Comparison of ENCODE assay signal across 2 worm cellular contexts in genomic region chrII:2736156-2736728, ce11.
TF ChIP-seq lines count a peak whose summit lies in the region.

T05A8.8 (plus strand) TSS chrII:2736678.

TF ChIP-seq in whole organism, L4 larva, 104 proteins besides CTCF, POLR2A, EP300 and RAD21:
- TF ChIP-seq nhr-41 (GFP tag; IDR thresholded peaks at IDR 0.05; lab: Robert Waterston, UW): no peak
- TF ChIP-seq lim-7 (GFP tag; IDR thresholded peaks at IDR 0.05; lab: Robert Waterston, UW): 0 out of 2 replicates have a peak, but pooled peaks have one; percentile 48
- TF ChIP-seq pha-4 (GFP tag; IDR thresholded peaks at IDR 0.05; lab: Robert Waterston, UW): no peak
- no peak for TF ChIP-seq pha-4 (tag; optimal IDR thresholded peaks at IDR 0.05; lab: Kevin White, UChicago)
- no peak for TF ChIP-seq fos-1 (tag; optimal IDR thresholded peaks at IDR 0.05; lab: Kevin White, UChicago)
- TF ChIP-seq hif-1 (tag; optimal IDR thresholded peaks at IDR 0.05; lab: Kevin White, UChicago): no peak
- TF ChIP-seq madf-5 (GFP tag; IDR thresholded peaks at IDR 0.05; lab: Robert Waterston, UW): 0 out of 4 replicates have a peak, but pooled peaks have one; percentile 27 to 41
- no peak for TF ChIP-seq jun-1 (tag; optimal IDR thresholded peaks at IDR 0.05; lab: Kevin White, UChicago)
- TF ChIP-seq unc-62 (GFP tag; optimal IDR thresholded peaks at IDR 0.05 in 1 of 2; lab: Kevin White, UChicago): peak in 1 of 2 experiments; percentile 51
- no peak for TF ChIP-seq unc-62 (tag; optimal IDR thresholded peaks at IDR 0.05; lab: Kevin White, UChicago)
- no peak for TF ChIP-seq Y5F2A.4 (GFP tag; optimal IDR thresholded peaks at IDR 0.05; lab: Kevin White, UChicago)
- TF ChIP-seq aha-1 (tag; lab: Kevin White, UChicago): no peak
- TF ChIP-seq ztf-7 (tag; optimal IDR thresholded peaks at IDR 0.05; lab: Kevin White, UChicago): no peak
- 0 out of 2 replicates have a peak, but pooled peaks have one; percentile 34 for TF ChIP-seq Y75B8A.6 (GFP tag; IDR thresholded peaks at IDR 0.05; lab: Robert Waterston, UW)
- no peak for TF ChIP-seq saeg-2 (GFP tag; IDR thresholded peaks at IDR 0.05; lab: Robert Waterston, UW)
- TF ChIP-seq nhr-6 (tag; optimal IDR thresholded peaks at IDR 0.05; lab: Kevin White, UChicago): no peak
- TF ChIP-seq ceh-20 (GFP tag; IDR thresholded peaks at IDR 0.05; lab: Robert Waterston, UW): no peak
- 0 out of 2 replicates have a peak, but pooled peaks have one; percentile 5 for TF ChIP-seq dmd-8 (GFP tag; IDR thresholded peaks at IDR 0.05; lab: Robert Waterston, UW)
- no peak for TF ChIP-seq spr-1 (tag; optimal IDR thresholded peaks at IDR 0.05; lab: Kevin White, UChicago)
- 0 out of 2 replicates have a peak, but pooled peaks have one; percentile 35 for TF ChIP-seq vab-7 (GFP tag; IDR thresholded peaks at IDR 0.05; lab: Robert Waterston, UW)
- 0 out of 2 replicates have a peak, but pooled peaks have one; percentile 15 for TF ChIP-seq madf-9 (GFP tag; conservative IDR thresholded peaks at IDR 0.05; lab: Robert Waterston, UW)
- peak; percentile 67 for TF ChIP-seq egl-43 (GFP tag; IDR thresholded peaks at IDR 0.05; lab: Robert Waterston, UW)
- peak; percentile 70; the same call in 1 of the 2 replicates for TF ChIP-seq F26F4.8 (GFP tag; conservative IDR thresholded peaks at IDR 0.05; lab: Robert Waterston, UW)
- TF ChIP-seq snpc-1.2 (GFP tag; IDR thresholded peaks at IDR 0.05; lab: Robert Waterston, UW): no peak
- TF ChIP-seq D1046.2 (GFP tag; IDR thresholded peaks at IDR 0.05; lab: Robert Waterston, UW): 0 out of 2 replicates have a peak, but pooled peaks have one; percentile 36

TF ChIP-seq in whole organism, young adult, 124 proteins besides CTCF, POLR2A, EP300 and RAD21:
- TF ChIP-seq rpc-1 (optimal IDR thresholded peaks at IDR 0.05; lab: Kevin White, UChicago) (peak; percentile 48), rpc-1 (tag; optimal IDR thresholded peaks at IDR 0.05; lab: Kevin White, UChicago) (peak; percentile 74), him-1 (tag; optimal IDR thresholded peaks at IDR 0.05; lab: Kevin White, UChicago) (no peak), nfya-1 (tag; optimal IDR thresholded peaks at IDR 0.05; lab: Kevin White, UChicago; ENCODE audit: borderline replicate concordance, insufficient read depth) (no peak), D2030.7 (GFP tag; IDR thresholded peaks at IDR 0.05; lab: Robert Waterston, UW) (peak; percentile 45), cebp-2 (GFP tag; IDR thresholded peaks at IDR 0.05; lab: Robert Waterston, UW) (no peak), nfya-2 (GFP tag; IDR thresholded peaks at IDR 0.05; lab: Robert Waterston, UW) (no peak), F52B5.7 (tag; optimal IDR thresholded peaks at IDR 0.05; lab: Kevin White, UChicago) (no peak), F10E7.11 (tag; optimal IDR thresholded peaks at IDR 0.05; lab: Kevin White, UChicago) (no peak), nfyb-1 (GFP tag; IDR thresholded peaks at IDR 0.05; lab: Robert Waterston, UW) (0 out of 2 replicates have a peak, but pooled peaks have one; percentile 14), lin-26 (GFP tag; IDR thresholded peaks at IDR 0.05; lab: Robert Waterston, UW) (peak; percentile 50; the same call in 1 of the 2 replicates), tbp1 (GFP tag; optimal IDR thresholded peaks at IDR 0.05; lab: Kevin White, UChicago) (peak; percentile 86), hsf-1 (GFP tag; IDR thresholded peaks at IDR 0.05; lab: Robert Waterston, UW) (0 out of 2 replicates have a peak, but pooled peaks have one; percentile 15), madf-6 (GFP tag; IDR thresholded peaks at IDR 0.05; lab: Robert Waterston, UW) (peak; percentile 32; the same call in 1 of the 2 replicates), hmg-1.2 (GFP tag; IDR thresholded peaks at IDR 0.05; lab: Robert Waterston, UW) (peak; percentile 23; the same call in 1 of the 2 replicates), nhr-120 (GFP tag; IDR thresholded peaks at IDR 0.05; lab: Robert Waterston, UW) (0 out of 2 replicates have a peak, but pooled peaks have one; percentile 40)
